Fruit fly (Drosophila melanogaster) whole organism, adult: ENCODE measurements around the gene gdrd.
A peak's percentile ranks its signal among the peaks of the same experiment; 100 is the strongest.

Experiments
- CG11617 ChIP-seq: fragments of 200-800 bp; sonication (Bioruptor generic); optimal IDR thresholded peaks from 2 replicates; lab custom pipeline; 2017; ENCODE audit warnings: mild to moderate bottlenecking, missing biosample characterization, missing genetic modification reagents, missing genetic modification characterization
- CG12768 ChIP-seq: fragments of 200-800 bp; sonication (Bioruptor generic); optimal IDR thresholded peaks from 2 replicates; lab custom pipeline; 2017; ENCODE audit warnings: missing biosample characterization, missing genetic modification characterization, mild to moderate bottlenecking, moderate library complexity, missing genetic modification reagents
- CG14711 ChIP-seq: fragments of 200-800 bp; sonication (Bioruptor generic); optimal IDR thresholded peaks from 2 replicates; lab custom pipeline; 2018; ENCODE audit warnings: missing biosample characterization, mild to moderate bottlenecking, missing genetic modification characterization, moderate library complexity
- CG1620 ChIP-seq: fragments of 200-800 bp; sonication (Bioruptor generic); optimal IDR thresholded peaks from 2 replicates; lab custom pipeline; 2016; ENCODE audit warnings: missing biosample characterization, missing genetic modification characterization
- CG33017 ChIP-seq: fragments of 200-800 bp; sonication (Bioruptor generic); optimal IDR thresholded peaks from 2 replicates; lab custom pipeline; 2018; ENCODE audit warnings: missing biosample characterization, mild to moderate bottlenecking, missing genetic modification characterization, moderate library complexity
- CG5204 ChIP-seq: fragments of 200-800 bp; sonication (Bioruptor generic); optimal IDR thresholded peaks from 2 replicates; lab custom pipeline; 2016; ENCODE audit warnings: missing biosample characterization, missing genetic modification characterization
- CG7045 ChIP-seq: fragments of 200-800 bp; sonication (Bioruptor generic); optimal IDR thresholded peaks from 2 replicates; lab custom pipeline; 2017; ENCODE audit warnings: missing biosample characterization, mild to moderate bottlenecking, missing genetic modification characterization
- CG7101 ChIP-seq: fragments of 200-800 bp; sonication (Bioruptor generic); optimal IDR thresholded peaks from 2 replicates; lab custom pipeline; 2018; ENCODE audit warnings: missing biosample characterization, mild to moderate bottlenecking, missing genetic modification characterization, moderate library complexity
- Clk ChIP-seq: fragments of 200-800 bp; sonication (Bioruptor generic); optimal IDR thresholded peaks from 2 replicates; lab custom pipeline; 2017; ENCODE audit warnings: missing biosample characterization, missing genetic modification characterization
- Crg-1 ChIP-seq: fragments of 200-800 bp; sonication (Bioruptor generic); optimal IDR thresholded peaks from 2 replicates; lab custom pipeline; 2016; ENCODE audit warnings: missing biosample characterization, missing genetic modification characterization
- Hr96 ChIP-seq: fragments of 200-800 bp; sonication (Bioruptor generic); optimal IDR thresholded peaks from 2 replicates; lab custom pipeline; 2016; ENCODE audit warnings: missing biosample characterization, missing genetic modification characterization
- Mnt ChIP-seq: fragments of 200-800 bp; sonication (Bioruptor generic); optimal IDR thresholded peaks from 2 replicates; lab custom pipeline; 2016; ENCODE audit warnings: missing biosample characterization, mild to moderate bottlenecking, missing genetic modification characterization
- bab1 ChIP-seq: fragments of 200-800 bp; sonication (Bioruptor generic); optimal IDR thresholded peaks from 3 replicates; lab custom pipeline; 2019; ENCODE audit warnings: missing biosample characterization, mild to moderate bottlenecking, missing genetic modification characterization, moderate library complexity
- cic ChIP-seq: fragments of 200-800 bp; sonication (Bioruptor generic); optimal IDR thresholded peaks from 2 replicates; lab custom pipeline; 2017; ENCODE audit warnings: missing biosample characterization, mild to moderate bottlenecking, missing genetic modification characterization, moderate library complexity
- cnc ChIP-seq, 2 experiments: fragments of >200 bp; optimal IDR thresholded peaks; 2 replicates each; lab custom pipeline; 2017
- kay ChIP-seq: fragments of 200-800 bp; sonication (Bioruptor generic); peaks from one replicate; lab custom pipeline; 2016; ENCODE audit warnings: missing biosample characterization, missing genetic modification characterization, borderline replicate concordance
- ovo ChIP-seq: fragments of 200-800 bp; sonication (Bioruptor generic); optimal IDR thresholded peaks from 2 replicates; lab custom pipeline; 2016; ENCODE audit warnings: missing biosample characterization, missing genetic modification characterization
- pad ChIP-seq: fragments of 200-800 bp; sonication (Bioruptor generic); optimal IDR thresholded peaks from 3 replicates; lab custom pipeline; 2017; ENCODE audit warnings: missing biosample characterization, missing genetic modification characterization, mild to moderate bottlenecking, moderate library complexity, missing genetic modification reagents
- tj ChIP-seq: fragments of 200-800 bp; sonication (Bioruptor generic); optimal IDR thresholded peaks from 3 replicates; lab custom pipeline; 2017; ENCODE audit warnings: missing biosample characterization, mild to moderate bottlenecking, missing genetic modification characterization, moderate library complexity
- toe ChIP-seq: fragments of 200-800 bp; sonication (Bioruptor generic); optimal IDR thresholded peaks from 2 replicates; lab custom pipeline; 2016; ENCODE audit warnings: missing biosample characterization, missing genetic modification characterization

The gdrd gene

dm6 chr3L:14678097-14678679 lies 13.0 kb upstream of the gdrd start, which contains the start of gene CG4914:
Gene CG4914, minus strand, starts transcription at chr3L:14678147.
- no peak for TF ChIP-seq pad (GFP tag; lab: Kevin White, UChicago)
- TF ChIP-seq CG7045 (GFP tag; lab: Kevin White, UChicago) = no peak

dm6 chr3L:14681504-14681903 lies 9.6 kb upstream of the gdrd start:
- peak; percentile 67 for TF ChIP-seq kay (GFP tag; lab: Kevin White, UChicago)
- TF ChIP-seq CG11617 (GFP tag; lab: Kevin White, UChicago) = no peak

dm6 chr3L:14684468-14684867 lies 6.7 kb upstream of the gdrd start, which contains the start of gene Dnaaf6:
Gene Dnaaf6, plus strand, starts transcription at chr3L:14684768.
- TF ChIP-seq bab1 (GFP tag; lab: Kevin White, UChicago) = no peak
- no peak for TF ChIP-seq CG7101 (tag; lab: Kevin White, UChicago)
- TF ChIP-seq cic = no peak
- TF ChIP-seq CG11617 (GFP tag; lab: Kevin White, UChicago) = no peak
- no peak for TF ChIP-seq ovo (GFP tag; lab: Kevin White, UChicago)
- no peak for TF ChIP-seq CG7045 (GFP tag; lab: Kevin White, UChicago)
- TF ChIP-seq CG12768 (GFP tag; lab: Kevin White, UChicago) = no peak
- TF ChIP-seq Clk = no peak
- TF ChIP-seq CG14711 (tag; lab: Kevin White, UChicago) = no peak
- TF ChIP-seq kay (GFP tag; lab: Kevin White, UChicago) = no peak
- TF ChIP-seq CG1620 (GFP tag; lab: Kevin White, UChicago) = no peak
- TF ChIP-seq pad (GFP tag; lab: Kevin White, UChicago) = no peak
- TF ChIP-seq Hr96 (GFP tag; lab: Kevin White, UChicago) = no peak

- TF ChIP-seq kay (GFP tag; lab: Kevin White, UChicago) (no peak), ovo (GFP tag; lab: Kevin White, UChicago) (no peak), pad (GFP tag; lab: Kevin White, UChicago) (no peak), tj (GFP tag; lab: Kevin White, UChicago) (no peak), Mnt (no peak), CG1620 (GFP tag; lab: Kevin White, UChicago) (no peak), CG11617 (GFP tag; lab: Kevin White, UChicago) (no peak), CG7101 (tag; lab: Kevin White, UChicago) (no peak), cic (no peak), CG33017 (tag; lab: Kevin White, UChicago) (no peak), bab1 (GFP tag; lab: Kevin White, UChicago) (no peak), cnc (optimal IDR thresholded peaks at IDR 0.05; lab: Kevin White, UChicago) (no peak), Clk (no peak)
Observed at dm6 chr3L:14686251-14686650, 4.9 kb upstream of the gdrd start.

dm6 chr3L:14697005-14697404 lies 5.9 kb downstream of the gdrd start, which contains the start of gene CG13474:
Gene CG13474, minus strand, starts transcription at chr3L:14697105.
- TF ChIP-seq Clk = no peak
- TF ChIP-seq CG1620 (GFP tag; lab: Kevin White, UChicago) = no peak
- TF ChIP-seq cic = no peak
- no peak for TF ChIP-seq CG33017 (tag; lab: Kevin White, UChicago)
- no peak for TF ChIP-seq CG14711 (tag; lab: Kevin White, UChicago)
- TF ChIP-seq bab1 (GFP tag; lab: Kevin White, UChicago) = no peak
- TF ChIP-seq Crg-1 (GFP tag; lab: Kevin White, UChicago) = no peak
- no peak for TF ChIP-seq toe (GFP tag; lab: Kevin White, UChicago)
- TF ChIP-seq CG7101 (tag; lab: Kevin White, UChicago) = no peak
- TF ChIP-seq Hr96 (GFP tag; lab: Kevin White, UChicago) = no peak
- no peak for TF ChIP-seq CG12768 (GFP tag; lab: Kevin White, UChicago)
- no peak for TF ChIP-seq CG5204 (GFP tag; lab: Kevin White, UChicago)
- TF ChIP-seq CG7045 (GFP tag; lab: Kevin White, UChicago) = no peak
- TF ChIP-seq pad (GFP tag; lab: Kevin White, UChicago) = no peak
- no peak for TF ChIP-seq ovo (GFP tag; lab: Kevin White, UChicago)
- no peak for TF ChIP-seq CG11617 (GFP tag; lab: Kevin White, UChicago)
- TF ChIP-seq Mnt = no peak
- no peak for TF ChIP-seq cnc (optimal IDR thresholded peaks at IDR 0.05; lab: Kevin White, UChicago)

- no peak for TF ChIP-seq CG33017 (tag; lab: Kevin White, UChicago)
- TF ChIP-seq cnc (optimal IDR thresholded peaks at IDR 0.05; lab: Kevin White, UChicago) = no peak
- no peak for TF ChIP-seq bab1 (GFP tag; lab: Kevin White, UChicago)
- TF ChIP-seq CG7101 (tag; lab: Kevin White, UChicago) = no peak
- no peak for TF ChIP-seq cic
- no peak for TF ChIP-seq kay (GFP tag; lab: Kevin White, UChicago)
- no peak for TF ChIP-seq Crg-1 (GFP tag; lab: Kevin White, UChicago)
- no peak for TF ChIP-seq pad (GFP tag; lab: Kevin White, UChicago)
- TF ChIP-seq CG14711 (tag; lab: Kevin White, UChicago) = no peak
- TF ChIP-seq Hr96 (GFP tag; lab: Kevin White, UChicago) = no peak
- no peak for TF ChIP-seq ovo (GFP tag; lab: Kevin White, UChicago)
- no peak for TF ChIP-seq Clk
- TF ChIP-seq Mnt = no peak
- TF ChIP-seq CG1620 (GFP tag; lab: Kevin White, UChicago) = no peak
- no peak for TF ChIP-seq CG5204 (GFP tag; lab: Kevin White, UChicago)
- TF ChIP-seq CG11617 (GFP tag; lab: Kevin White, UChicago) = no peak
- TF ChIP-seq toe (GFP tag; lab: Kevin White, UChicago) = no peak
- no peak for TF ChIP-seq tj (GFP tag; lab: Kevin White, UChicago)
Observed at dm6 chr3L:14701578-14701977, 10.4 kb downstream of the gdrd start, which contains the start of gene CG17177. Gene CG17177, minus strand, starts transcription at chr3L:14701678.
